Worm (Caenorhabditis elegans) whole organism, early embryonic: ENCODE measurements around the gene kars-1.

ENCODE experiments used
- B0310.2 ChIP-seq: sonication (generic microtip); optimal IDR thresholded peaks from 2 replicates; lab custom pipeline; 2016; ENCODE audit warnings: mild to moderate bottlenecking, missing genetic modification characterization, missing compliant biosample characterization
- F13C5.2 ChIP-seq: sonication (generic microtip); optimal IDR thresholded peaks from 2 replicates; lab custom pipeline; 2017; ENCODE audit warnings: mild to moderate bottlenecking, missing genetic modification characterization, inconsistent platforms, missing compliant biosample characterization
- aly-1 ChIP-seq: sonication (generic microtip); optimal IDR thresholded peaks from 2 replicates; lab custom pipeline; 2016; ENCODE audit warnings: missing genetic modification characterization, missing compliant biosample characterization
- ama-1 ChIP-seq: fragments of 150-350 bp; optimal IDR thresholded peaks from 2 replicates; lab custom pipeline; 2014
- ceh-13 ChIP-seq: fragments of 200-800 bp; sonication (Bioruptor generic); optimal IDR thresholded peaks from 2 replicates; lab custom pipeline; 2018; ENCODE audit warnings: mild to moderate bottlenecking, missing genetic modification characterization, missing compliant biosample characterization
- ceh-36 ChIP-seq: sonication (generic microtip); optimal IDR thresholded peaks from 2 replicates; lab custom pipeline; 2016; ENCODE audit warnings: missing genetic modification characterization, inconsistent platforms, missing compliant biosample characterization
- ets-7 ChIP-seq: sonication (generic microtip); optimal IDR thresholded peaks from 2 replicates; lab custom pipeline; 2016; ENCODE audit warnings: missing genotype, missing genetic modification characterization, missing compliant biosample characterization
- flt-1 ChIP-seq: fragments of 200-800 bp; sonication (Bioruptor generic); IDR thresholded peaks from 2 replicates; pipeline ENCODE4 v1.3.6; 2022; ENCODE audit warnings: missing genetic modification characterization, missing compliant biosample characterization
- hmbx-1 ChIP-seq: sonication (generic microtip); optimal IDR thresholded peaks from 2 replicates; lab custom pipeline; 2016; ENCODE audit warnings: mild to moderate bottlenecking, missing genetic modification characterization, missing compliant biosample characterization
- hmg-4 ChIP-seq: fragments of 200-800 bp; sonication (Bioruptor generic); optimal IDR thresholded peaks from 2 replicates; lab custom pipeline; 2018; ENCODE audit warnings: mild to moderate bottlenecking, missing genetic modification characterization, missing compliant biosample characterization
- hnd-1 ChIP-seq: sonication (generic microtip); optimal IDR thresholded peaks from 2 replicates; lab custom pipeline; 2016; ENCODE audit warnings: missing genetic modification characterization, missing compliant biosample characterization
- pes-1 ChIP-seq: fragments of 200-800 bp; sonication (Bioruptor generic); IDR thresholded peaks from 2 replicates; pipeline ENCODE4 v1.3.6; 2022; ENCODE audit warnings: missing genetic modification reagents, missing genetic modification characterization, missing compliant biosample characterization
- scrt-1 ChIP-seq: fragments of 200-800 bp; sonication (Bioruptor generic); IDR thresholded peaks from 2 replicates; pipeline ENCODE4 v1.3.6; 2022; ENCODE audit warnings: missing genetic modification characterization, missing compliant biosample characterization
- sea-1 ChIP-seq: fragments of 200-800 bp; sonication (Bioruptor generic); conservative IDR thresholded peaks from 2 replicates; pipeline ENCODE4 v1.3.6; 2022; ENCODE audit warnings: missing genetic modification characterization, missing compliant biosample characterization
- tbx-11 ChIP-seq: fragments of 200-800 bp; sonication (Bioruptor generic); IDR thresholded peaks from 2 replicates; pipeline ENCODE4 v1.3.6; 2022; ENCODE audit warnings: missing genetic modification characterization, missing compliant biosample characterization
- tbx-37 ChIP-seq: fragments of 200-800 bp; sonication (Bioruptor generic); conservative IDR thresholded peaks from 2 replicates; pipeline ENCODE4 v1.3.6; 2022; ENCODE audit warnings: missing genetic modification reagents, missing genetic modification characterization, missing compliant biosample characterization
- tra-4 ChIP-seq: sonication (generic microtip); optimal IDR thresholded peaks from 2 replicates; lab custom pipeline; 2017; ENCODE audit warnings: missing genetic modification characterization, missing compliant biosample characterization

kars-1 gene

DNA sequence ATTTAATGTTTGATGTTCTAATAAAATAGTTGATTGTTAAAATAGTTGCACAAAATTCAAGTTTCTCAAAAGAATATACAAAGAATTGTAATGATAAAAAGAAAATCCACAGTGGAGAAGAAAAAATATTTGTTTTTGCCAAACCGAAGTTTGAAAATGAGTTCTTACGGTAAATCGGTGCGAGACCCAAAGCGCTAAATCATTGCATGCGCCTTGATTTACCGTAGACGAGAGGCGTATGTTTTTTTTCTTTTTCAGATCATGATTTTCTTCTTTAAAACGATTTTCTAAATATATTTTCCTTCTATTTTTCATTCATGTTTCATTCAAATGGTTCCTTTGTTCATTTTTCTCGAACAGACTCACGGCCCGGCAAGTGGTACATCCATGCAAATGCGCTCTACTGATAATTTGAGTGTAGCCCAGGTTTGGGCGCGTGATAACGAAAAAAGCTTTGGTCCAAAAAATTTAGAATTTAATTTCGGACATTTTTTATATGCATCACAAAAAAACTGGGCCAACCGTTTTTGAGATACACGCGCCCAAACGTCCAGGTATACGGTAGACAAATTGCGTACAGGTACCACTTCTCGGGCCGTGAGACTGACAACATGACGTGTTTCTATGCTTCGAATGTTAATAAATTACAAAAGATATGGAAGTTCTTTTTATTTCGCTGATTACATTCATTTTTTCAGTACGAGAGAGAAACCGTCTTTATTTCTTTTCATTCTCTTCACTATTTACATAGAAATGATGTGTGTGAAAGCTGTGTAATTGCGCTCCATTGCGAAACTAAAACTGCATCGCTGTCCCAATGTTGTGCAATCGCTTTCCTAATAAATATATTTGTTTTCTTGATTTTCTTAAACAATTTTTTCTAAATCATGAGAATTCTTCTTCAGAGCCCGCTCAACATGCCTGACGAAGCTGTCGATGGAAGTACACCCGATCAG is 47.0 kb downstream of the kars-1 start, which contains the start of gene znf-598:
Gene znf-598, plus strand, starts transcription at position 906 of the 956 bp plus-strand sequence.
- TF ChIP-seq hnd-1 (tag; lab: Kevin White, UChicago), result no peak
- TF ChIP-seq F13C5.2 (tag; lab: Kevin White, UChicago), result no peak
- no peak for TF ChIP-seq sea-1
- TF ChIP-seq scrt-1 (GFP tag; lab: Robert Waterston, UW), result no peak
- TF ChIP-seq hmg-4 (GFP tag; lab: Kevin White, UChicago), result no peak
- no peak for TF ChIP-seq tra-4
- no peak for TF ChIP-seq tbx-11 (GFP tag; lab: Robert Waterston, UW)
- no peak for TF ChIP-seq ets-7 (tag; lab: Kevin White, UChicago)

DNA sequence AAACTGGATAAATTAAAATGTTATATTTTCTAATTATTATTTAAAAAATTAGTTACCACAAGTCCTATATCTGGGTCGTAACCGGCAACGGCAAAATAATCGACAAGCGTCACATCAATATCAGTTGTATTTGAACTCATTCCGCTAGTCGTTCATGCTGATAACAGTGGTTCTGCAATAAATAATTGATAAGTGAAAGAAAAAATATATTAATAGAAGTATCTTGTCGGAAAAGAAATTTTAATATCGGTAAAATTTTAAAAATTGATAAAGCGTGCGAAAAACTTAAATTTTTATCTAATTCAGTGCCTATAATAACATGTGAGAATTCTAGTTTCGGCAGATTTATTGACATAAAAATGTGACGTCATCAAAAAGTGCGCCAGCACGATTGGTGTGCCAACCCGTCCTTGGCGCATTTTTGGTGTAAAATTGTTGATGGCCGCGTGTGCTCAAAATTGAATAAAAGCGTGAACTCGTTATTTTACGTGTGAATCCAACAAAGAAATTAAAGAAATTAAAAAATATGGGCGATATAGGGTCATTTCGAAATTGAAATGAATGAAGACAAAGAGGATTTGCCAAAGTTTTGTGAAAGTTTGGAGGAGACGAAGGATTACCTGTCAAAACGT is 49.7 kb downstream of the kars-1 start, which contains the start of the genes lst-6 and lst-5:
Gene lst-6, minus strand, starts transcription at position 140 of the 632 bp plus-strand sequence.
Gene lst-5, plus strand, starts transcription at position 544 of the 632 bp plus-strand sequence.
- TF ChIP-seq ets-7 (tag; lab: Kevin White, UChicago), result no peak
- no peak for TF ChIP-seq hnd-1 (tag; lab: Kevin White, UChicago)
- no peak for TF ChIP-seq ceh-13 (GFP tag; lab: Kevin White, UChicago)
- peak; percentile 20 for TF ChIP-seq hmg-4 (GFP tag; lab: Kevin White, UChicago)
- TF ChIP-seq tra-4, result no peak
- no peak for TF ChIP-seq scrt-1 (GFP tag; lab: Robert Waterston, UW)
- TF ChIP-seq flt-1 (GFP tag; lab: Robert Waterston, UW), result no peak
- TF ChIP-seq tbx-37, result no peak
- no peak for TF ChIP-seq sea-1
- TF ChIP-seq aly-1 (tag; lab: Kevin White, UChicago), result no peak
- TF ChIP-seq ama-1, result no peak
- peak; percentile 22 for TF ChIP-seq F13C5.2 (tag; lab: Kevin White, UChicago)
- no peak for TF ChIP-seq tbx-11 (GFP tag; lab: Robert Waterston, UW)
- TF ChIP-seq B0310.2 (tag; lab: Kevin White, UChicago), result no peak
- TF ChIP-seq ceh-36 (tag; lab: Kevin White, UChicago), result no peak
- no peak for TF ChIP-seq pes-1 (GFP tag; lab: Robert Waterston, UW)
- no peak for TF ChIP-seq hmbx-1 (tag; lab: Kevin White, UChicago)
